Fruit fly (Drosophila melanogaster): ENCODE data around the gene CG6788.

dm6 chrX:17865103-17865502 lies 22.9 kb upstream of the CG6788 start:
- TF ChIP-seq usp (GFP tag; optimal IDR thresholded peaks at IDR 0.05): no peak
- TF ChIP-seq psq (optimal IDR thresholded peaks at IDR 0.05): no peak
- TF ChIP-seq EcR (GFP tag; optimal IDR thresholded peaks at IDR 0.05): no peak
- TF ChIP-seq CG8478 (optimal IDR thresholded peaks at IDR 0.05): no peak

Data from whole organism.